Worm (Caenorhabditis elegans): Measurements from ENCODE around the gene ephx-1.

DNA sequence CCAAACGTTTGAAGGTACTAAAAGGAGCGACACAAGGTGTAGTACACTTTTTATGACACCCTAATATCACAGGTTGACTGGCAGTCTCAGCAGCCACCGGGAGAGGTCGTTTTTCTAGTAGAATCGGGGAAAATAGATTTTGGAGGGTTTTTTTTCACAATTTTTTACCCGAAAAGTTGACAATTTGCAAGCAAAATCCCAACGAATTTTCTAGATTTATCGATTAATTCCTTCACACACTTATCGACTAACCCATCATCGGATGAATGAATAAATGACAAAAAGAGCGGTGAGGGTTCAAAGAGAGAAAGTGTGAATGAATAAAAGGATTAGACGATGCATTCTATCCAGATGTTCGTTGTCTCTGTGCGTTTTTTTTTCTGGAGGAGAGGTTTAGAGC lies 48.8 kb upstream of the ephx-1 start:
- no peak for TF ChIP-seq W03F9.2 (tag; optimal IDR thresholded peaks at IDR 0.05)
- TF ChIP-seq dao-5 (tag; optimal IDR thresholded peaks at IDR 0.05), result no peak
- no peak for TF ChIP-seq him-1 (tag; optimal IDR thresholded peaks at IDR 0.05)
